Fruit fly (Drosophila melanogaster): ENCODE results near the gene CG11837.

CG11837 gene

DNA sequence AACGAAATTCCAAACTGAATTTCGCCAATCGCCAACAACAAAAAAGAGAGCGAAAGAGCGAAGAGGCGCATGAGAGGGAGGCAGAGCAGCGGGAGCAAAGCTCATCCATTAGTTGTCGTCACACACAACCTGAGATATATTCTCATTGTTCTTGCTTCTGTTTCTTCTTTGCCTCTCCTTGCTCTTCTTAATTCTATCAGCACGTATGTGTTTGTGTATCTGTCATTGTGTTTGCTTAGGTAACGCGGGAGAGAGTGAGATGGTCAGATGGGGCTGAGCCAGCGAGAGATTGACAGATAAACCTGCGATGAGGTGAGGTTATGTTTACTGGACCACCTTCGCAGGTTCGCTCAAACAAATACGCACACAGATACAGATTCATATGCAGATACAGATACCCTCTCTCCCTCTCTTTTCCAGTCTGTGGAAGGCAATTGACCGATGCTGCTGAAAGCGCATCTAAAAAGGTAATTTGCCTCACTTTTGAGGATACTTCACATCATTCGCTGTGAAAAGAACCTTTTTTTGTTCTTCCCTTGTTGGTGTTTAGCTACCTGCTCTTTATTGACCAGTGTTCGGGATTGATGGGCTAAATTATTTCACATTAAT, 24.8 kb downstream of the CG11837 start (continued):
- TF ChIP-seq CG2199 (GFP tag; IDR thresholded peaks at IDR 0.05) (0 out of 3 replicates have a peak, but pooled peaks have one; percentile 33), ara (GFP tag; IDR thresholded peaks at IDR 0.05) (no peak), CrebB (tag; optimal IDR thresholded peaks at IDR 0.05) (peak; percentile 55), PHDP (tag; optimal IDR thresholded peaks at IDR 0.05) (peak; percentile 14), Hr39 (optimal IDR thresholded peaks at IDR 0.05) (no peak), CG2202 (tag; optimal IDR thresholded peaks at IDR 0.05) (peak; percentile 21), CG12236 (GFP tag; optimal IDR thresholded peaks at IDR 0.05) (no peak), Blimp-1 (GFP tag; optimal IDR thresholded peaks at IDR 0.05) (peak; percentile 29), jigr1 (GFP tag; IDR thresholded peaks at IDR 0.05) (no peak), CG4730 (GFP tag; IDR thresholded peaks at IDR 0.05) (no peak), CG32532 (GFP tag; IDR thresholded peaks at IDR 0.05) (no peak; the same call in 1 of the 2 replicates), CG11093 (GFP tag; IDR thresholded peaks at IDR 0.05) (no peak), GATAe (GFP tag; conservative IDR thresholded peaks at IDR 0.05) (no peak), CG32767 (GFP tag; IDR thresholded peaks at IDR 0.05) (0 out of 2 replicates have a peak, but pooled peaks have one; percentile 55), Nf-YA (GFP tag; IDR thresholded peaks at IDR 0.05) (no peak), B-H2 (GFP tag; optimal IDR thresholded peaks at IDR 0.05) (no peak), CG34376 (GFP tag; optimal IDR thresholded peaks at IDR 0.05) (peak; percentile 38), CG4820 (GFP tag; optimal IDR thresholded peaks at IDR 0.05) (no peak), oc (tag; optimal IDR thresholded peaks at IDR 0.05) (no peak), CG2116 (GFP tag; optimal IDR thresholded peaks at IDR 0.05) (no peak), psq (GFP tag; optimal IDR thresholded peaks at IDR 0.05) (peak; percentile 26), Sox100B (GFP tag; optimal IDR thresholded peaks at IDR 0.05) (no peak), Med (GFP tag) (peak; percentile 59), Doc3 (GFP tag; IDR thresholded peaks at IDR 0.05; ENCODE audit: partially characterized antibody) (no peak), twi (tag; optimal IDR thresholded peaks at IDR 0.05) (peak; percentile 35), dysf (GFP tag; IDR thresholded peaks at IDR 0.05) (no peak), bsh (GFP tag; optimal IDR thresholded peaks at IDR 0.05) (peak in 1 of 2 experiments; percentile 10), maf-S (GFP tag; optimal IDR thresholded peaks at IDR 0.05) (no peak), Six4 (GFP tag; optimal IDR thresholded peaks at IDR 0.05) (no peak), CG1233 (GFP tag; optimal IDR thresholded peaks at IDR 0.05) (no peak), crol (GFP tag; IDR thresholded peaks at IDR 0.05) (peak; percentile 75), D19A (tag; optimal IDR thresholded peaks at IDR 0.05) (peak; percentile 64), CG3163 (GFP tag; optimal IDR thresholded peaks at IDR 0.05) (peak; percentile 10), Dek (tag; optimal IDR thresholded peaks at IDR 0.05) (no peak), CG15269 (tag; optimal IDR thresholded peaks at IDR 0.05) (no peak), Camta (GFP tag; optimal IDR thresholded peaks at IDR 0.05) (no peak), HLH3B (GFP tag; IDR thresholded peaks at IDR 0.05) (no peak), gcm (GFP tag; optimal IDR thresholded peaks at IDR 0.05) (peak; percentile 2), chn (GFP tag; optimal IDR thresholded peaks at IDR 0.05) (no peak), CG13775 (GFP tag; optimal IDR thresholded peaks at IDR 0.05) (no peak), Jarid2 (GFP tag; optimal IDR thresholded peaks at IDR 0.05) (no peak), sna (GFP tag; IDR thresholded peaks at IDR 0.05; ENCODE audit: partially characterized antibody) (0 out of 2 replicates have a peak, but pooled peaks have one; percentile 27), NC2β (GFP tag; optimal IDR thresholded peaks at IDR 0.05) (no peak), nau (GFP tag; optimal IDR thresholded peaks at IDR 0.05) (peak; percentile 4), Hr3 (GFP tag; optimal IDR thresholded peaks at IDR 0.05) (no peak), CHES-1-like (GFP tag; optimal IDR thresholded peaks at IDR 0.05) (no peak), abd-A (tag; optimal IDR thresholded peaks at IDR 0.05) (peak; percentile 82), vfl (GFP tag; optimal IDR thresholded peaks at IDR 0.05) (no peak), CG8290 (GFP tag; optimal IDR thresholded peaks at IDR 0.05) (no peak), CG8290 (tag; optimal IDR thresholded peaks at IDR 0.05) (peak in 1 of 2 experiments; percentile 38), CG16815 (GFP tag; optimal IDR thresholded peaks at IDR 0.05) (no peak)

Measured in whole organism, embryonic.